Fruit fly (Drosophila melanogaster): ENCODE results near the gene CG7326.
A peak's percentile ranks its signal among the peaks of the same experiment; 100 is the strongest.

CG7326 gene

DNA sequence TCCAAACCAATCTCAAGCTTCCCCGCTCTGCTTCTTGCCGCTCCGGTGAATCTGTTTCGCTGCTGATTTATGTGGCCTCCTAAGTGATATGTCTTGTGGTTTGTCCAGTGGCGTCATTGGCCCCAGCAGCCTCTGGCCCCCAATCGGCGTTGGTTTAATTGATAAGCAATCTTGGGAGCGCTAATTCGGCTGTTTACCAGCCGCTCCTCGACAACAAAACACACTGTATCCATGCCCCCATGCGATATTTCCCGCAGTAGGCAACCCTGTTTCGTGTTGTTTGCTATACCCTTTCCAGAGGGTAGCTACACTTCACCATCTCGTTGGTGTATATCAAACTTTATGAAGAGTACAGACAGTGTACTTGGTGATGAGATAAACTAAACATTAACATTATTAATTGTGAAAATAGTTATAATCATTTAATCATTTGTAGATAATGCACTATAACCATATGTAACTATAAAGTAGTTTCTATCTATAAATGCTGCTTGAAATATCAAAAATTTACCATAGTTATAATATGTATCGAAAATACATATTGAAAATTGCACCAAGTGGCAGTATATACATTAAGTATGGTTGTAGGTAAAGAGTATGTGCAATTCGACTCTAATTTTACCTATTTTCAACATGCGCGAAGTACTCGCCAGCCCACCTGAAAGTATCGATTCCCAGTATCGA is 15.1 kb downstream of the CG7326 start, which contains the start of gene shop (continued):
- TF ChIP-seq CG6272 (GFP tag; IDR thresholded peaks at IDR 0.05) (0 out of 2 replicates have a peak, but pooled peaks have one; percentile 42), crc (GFP tag; optimal IDR thresholded peaks at IDR 0.05) (peak; percentile 11), Med (GFP tag) (peak; percentile 90), salm (tag; optimal IDR thresholded peaks at IDR 0.05) (peak; percentile 75), rib (GFP tag; IDR thresholded peaks at IDR 0.05) (no peak), trem (tag; optimal IDR thresholded peaks at IDR 0.05) (peak; percentile 68), chif (GFP tag; optimal IDR thresholded peaks at IDR 0.05) (peak; percentile 34 to 79), Dll (GFP tag; IDR thresholded peaks at IDR 0.05; ENCODE audit: partially characterized antibody) (peak; percentile 59; the same call in 2 of the 4 replicates), CG14050 (GFP tag; IDR thresholded peaks at IDR 0.05) (peak; percentile 60; the same call in 2 of the 3 replicates), CG32772 (GFP tag; IDR thresholded peaks at IDR 0.05) (peak; percentile 46; the same call in 1 of the 2 replicates), CG7963 (GFP tag; IDR thresholded peaks at IDR 0.05; ENCODE audit: partially characterized antibody) (no peak; the same call in 2 of the 3 replicates), Hr78 (GFP tag; optimal IDR thresholded peaks at IDR 0.05) (peak in 1 of 2 experiments; percentile 63), Fer1 (GFP tag; optimal IDR thresholded peaks at IDR 0.05) (peak; percentile 84), dysf (GFP tag; IDR thresholded peaks at IDR 0.05) (peak; percentile 89), GATAe (GFP tag; conservative IDR thresholded peaks at IDR 0.05) (no peak), CG31388 (GFP tag; optimal IDR thresholded peaks at IDR 0.05) (peak; percentile 54), gcm2 (GFP tag; optimal IDR thresholded peaks at IDR 0.05) (no peak), Hr39 (optimal IDR thresholded peaks at IDR 0.05) (no peak), Adf1 (GFP tag; IDR thresholded peaks at IDR 0.05) (no peak), CG5953 (GFP tag; IDR thresholded peaks at IDR 0.05) (0 out of 2 replicates have a peak, but pooled peaks have one; percentile 38), NC2α (GFP tag; optimal IDR thresholded peaks at IDR 0.05) (peak; percentile 6), klu (GFP tag; IDR thresholded peaks at IDR 0.05) (peak; percentile 60; the same call in 1 of the 2 replicates), CG10654 (GFP tag; optimal IDR thresholded peaks at IDR 0.05) (peak; percentile 70), dmrt11E (tag; optimal IDR thresholded peaks at IDR 0.05) (peak; percentile 72), prd (optimal IDR thresholded peaks at IDR 0.05) (no peak), prd (GFP tag; IDR thresholded peaks at IDR 0.05) (peak; percentile 76; the same call in 2 of the 3 replicates), chm (GFP tag; IDR thresholded peaks at IDR 0.05) (0 out of 2 replicates have a peak, but pooled peaks have one; percentile 45), CG13287 (GFP tag; IDR thresholded peaks at IDR 0.05; ENCODE audit: partially characterized antibody) (peak; percentile 54), CG8944 (GFP tag; optimal IDR thresholded peaks at IDR 0.05) (peak; percentile 76), CG10267 (tag; optimal IDR thresholded peaks at IDR 0.05) (peak; percentile 73), CG9876 (GFP tag; optimal IDR thresholded peaks at IDR 0.05) (peak; percentile 49), gsb-n (tag; optimal IDR thresholded peaks at IDR 0.05) (peak; percentile 64), nau (GFP tag; optimal IDR thresholded peaks at IDR 0.05) (no peak), CG7271 (tag; optimal IDR thresholded peaks at IDR 0.05) (peak; percentile 4), ken (GFP tag; IDR thresholded peaks at IDR 0.05) (peak; percentile 60; the same call in 1 of the 3 replicates), CG12744 (GFP tag; optimal IDR thresholded peaks at IDR 0.05) (peak; percentile 35), slp2 (GFP tag; optimal IDR thresholded peaks at IDR 0.05) (peak; percentile 63), Sry-δ (GFP tag; optimal IDR thresholded peaks at IDR 0.05) (peak; percentile 37), CG14014 (GFP tag; IDR thresholded peaks at IDR 0.05) (peak; percentile 73; the same call in 1 of the 2 replicates), oc (tag; optimal IDR thresholded peaks at IDR 0.05) (peak; percentile 28), grau (tag; optimal IDR thresholded peaks at IDR 0.05) (peak; percentile 92), CG10565 (GFP tag; optimal IDR thresholded peaks at IDR 0.05) (peak; percentile 20), Gsc (GFP tag; IDR thresholded peaks at IDR 0.05) (peak; percentile 36; the same call in 1 of the 2 replicates), CG4617 (GFP tag; optimal IDR thresholded peaks at IDR 0.05; ENCODE audit: borderline replicate concordance) (peak; percentile 63), CG30020 (tag; optimal IDR thresholded peaks at IDR 0.05) (peak; percentile 64), CG4404 (GFP tag; IDR thresholded peaks at IDR 0.05) (peak; percentile 65), ranshi (GFP tag; IDR thresholded peaks at IDR 0.05) (peak; percentile 54; the same call in 1 of the 2 replicates), Hmx (GFP tag; optimal IDR thresholded peaks at IDR 0.05) (peak; percentile 57), CG34422 (GFP tag; IDR thresholded peaks at IDR 0.05) (peak; percentile 96)
